Worm (Caenorhabditis elegans): ENCODE measurements around the gene fbxb-3.
A peak's percentile ranks its signal among the peaks of the same experiment; 100 is the strongest.

Gene fbxb-3

ce11 chrIV:11809708-11810114 lies 29.0 kb upstream of the fbxb-3 start:
- TF ChIP-seq fos-1 (tag; optimal IDR thresholded peaks at IDR 0.05), result peak; percentile 56
- TF ChIP-seq nhr-21 (tag; optimal IDR thresholded peaks at IDR 0.05), result peak; percentile 67
- TF ChIP-seq unc-62 (GFP tag; optimal IDR thresholded peaks at IDR 0.05), result peak; percentile 54
- peak; percentile 72 for TF ChIP-seq ztf-4 (tag; optimal IDR thresholded peaks at IDR 0.05)
- no peak for TF ChIP-seq elt-1 (tag; optimal IDR thresholded peaks at IDR 0.05)
- TF ChIP-seq egl-27 (tag; optimal IDR thresholded peaks at IDR 0.05), result peak; percentile 48
- TF ChIP-seq C34F6.9 (tag; optimal IDR thresholded peaks at IDR 0.05), result peak; percentile 96
- TF ChIP-seq nhr-25 (tag; optimal IDR thresholded peaks at IDR 0.05), result peak; percentile 64
- TF ChIP-seq sem-4 (tag; optimal IDR thresholded peaks at IDR 0.05), result peak; percentile 76
- TF ChIP-seq mab-5 (tag; optimal IDR thresholded peaks at IDR 0.05), result peak; percentile 80
- TF ChIP-seq unc-39 (tag; optimal IDR thresholded peaks at IDR 0.05), result no peak
- peak; percentile 35 to 78 for TF ChIP-seq lsy-2 (tag; optimal IDR thresholded peaks at IDR 0.05)
- peak; percentile 74 for TF ChIP-seq nhr-6 (tag; optimal IDR thresholded peaks at IDR 0.05)
- peak; percentile 76 for TF ChIP-seq Y55F3AM.14 (GFP tag; optimal IDR thresholded peaks at IDR 0.05)
- no peak for TF ChIP-seq nhr-77 (tag; optimal IDR thresholded peaks at IDR 0.05)
- TF ChIP-seq unc-55 (GFP tag; optimal IDR thresholded peaks at IDR 0.05), result peak; percentile 89
- TF ChIP-seq lin-13 (GFP tag; optimal IDR thresholded peaks at IDR 0.05), result peak; percentile 51
- TF ChIP-seq zag-1 (tag; optimal IDR thresholded peaks at IDR 0.05), result peak; percentile 71
- TF ChIP-seq nhr-129 (tag; optimal IDR thresholded peaks at IDR 0.05), result peak; percentile 93
- peak; percentile 20 to 34 for TF ChIP-seq mdl-1 (tag; optimal IDR thresholded peaks at IDR 0.05)
- peak; percentile 19 for TF ChIP-seq sma-3 (GFP tag; optimal IDR thresholded peaks at IDR 0.05)
- TF ChIP-seq ceh-82 (tag; optimal IDR thresholded peaks at IDR 0.05), result peak; percentile 37
- no peak for TF ChIP-seq nhr-23 (tag; optimal IDR thresholded peaks at IDR 0.05)
- TF ChIP-seq blmp-1 (tag; optimal IDR thresholded peaks at IDR 0.05; ENCODE audit: insufficient read depth), result peak; percentile 53
- TF ChIP-seq crh-2 (tag; optimal IDR thresholded peaks at IDR 0.05), result peak; percentile 82
- peak; percentile 87 for TF ChIP-seq F13H6.1 (tag; optimal IDR thresholded peaks at IDR 0.05)
- peak; percentile 50 for TF ChIP-seq lin-11 (tag; optimal IDR thresholded peaks at IDR 0.05)
- no peak for TF ChIP-seq ztf-11 (tag; optimal IDR thresholded peaks at IDR 0.05)
- no peak for TF ChIP-seq nhr-11 (tag; optimal IDR thresholded peaks at IDR 0.05)
- TF ChIP-seq dmd-4 (tag; optimal IDR thresholded peaks at IDR 0.05), result no peak
- no peak for TF ChIP-seq skn-1 (tag; optimal IDR thresholded peaks at IDR 0.05)
- TF ChIP-seq sma-9 (GFP tag; optimal IDR thresholded peaks at IDR 0.05), result peak; percentile 89
- TF ChIP-seq sma-9 (tag; optimal IDR thresholded peaks at IDR 0.05), result no peak

- TF ChIP-seq alr-1 (tag; optimal IDR thresholded peaks at IDR 0.05) (no peak), ZK546.5 (tag; optimal IDR thresholded peaks at IDR 0.05) (no peak), ztf-11 (tag; optimal IDR thresholded peaks at IDR 0.05) (no peak), blmp-1 (tag; optimal IDR thresholded peaks at IDR 0.05; ENCODE audit: insufficient read depth) (no peak), mbf-1 (tag; optimal IDR thresholded peaks at IDR 0.05) (no peak), C34F6.9 (tag; optimal IDR thresholded peaks at IDR 0.05) (no peak), sma-3 (GFP tag; optimal IDR thresholded peaks at IDR 0.05) (no peak), gmeb-1 (tag; optimal IDR thresholded peaks at IDR 0.05) (no peak), lsy-2 (tag; optimal IDR thresholded peaks at IDR 0.05) (peak in 1 of 2 experiments; percentile 10), sma-9 (GFP tag; optimal IDR thresholded peaks at IDR 0.05) (peak; percentile 41), sma-9 (tag; optimal IDR thresholded peaks at IDR 0.05) (no peak), peb-1 (tag; optimal IDR thresholded peaks at IDR 0.05) (no peak)
These were observed 26.7 kb upstream of the fbxb-3 start for ce11 chrIV:11812017-11812416.

ce11 chrIV:11813901-11814300 lies 24.9 kb upstream of the fbxb-3 start, which contains the start of gene M117.1:
M117.1 (plus strand) TSS chrIV:11814247.
- TF ChIP-seq mdl-1 (tag; optimal IDR thresholded peaks at IDR 0.05), result peak in 1 of 2 experiments; percentile 20
- no peak for TF ChIP-seq fos-1 (tag; optimal IDR thresholded peaks at IDR 0.05)
